Worm (Caenorhabditis elegans) whole organism, mixed stage, embryonic: Measurements from ENCODE around the gene F38B6.3.

Experiments used
- cnd-1 ChIP-seq: fragments of 200-800 bp; sonication (Bioruptor generic); optimal IDR thresholded peaks from 2 replicates; lab custom pipeline; 2018; ENCODE audit warnings: mild to moderate bottlenecking, missing genetic modification characterization, missing compliant biosample characterization
- lin-13 ChIP-seq: fragments of 150-350 bp; optimal IDR thresholded peaks from 2 replicates; lab custom pipeline; 2014; ENCODE audit warnings: missing biosample characterization, missing genetic modification characterization
- nhr-28 ChIP-seq: fragments of 150-350 bp; optimal IDR thresholded peaks from 2 replicates; lab custom pipeline; 2014; ENCODE audit warnings: missing biosample characterization, missing genetic modification characterization
- nhr-76 ChIP-seq: sonication (generic microtip); optimal IDR thresholded peaks from 2 replicates; lab custom pipeline; 2017; ENCODE audit warnings: missing biosample characterization, missing genetic modification characterization
- unc-39 ChIP-seq: fragments of 150-350 bp; optimal IDR thresholded peaks from 2 replicates; lab custom pipeline; 2014; ENCODE audit warnings: missing biosample characterization, missing genetic modification characterization
- unc-62 ChIP-seq: fragments of 150-350 bp; optimal IDR thresholded peaks from 2 replicates; lab custom pipeline; 2014; ENCODE audit warnings: missing biosample characterization, missing genetic modification reagents, missing genetic modification characterization

DNA sequence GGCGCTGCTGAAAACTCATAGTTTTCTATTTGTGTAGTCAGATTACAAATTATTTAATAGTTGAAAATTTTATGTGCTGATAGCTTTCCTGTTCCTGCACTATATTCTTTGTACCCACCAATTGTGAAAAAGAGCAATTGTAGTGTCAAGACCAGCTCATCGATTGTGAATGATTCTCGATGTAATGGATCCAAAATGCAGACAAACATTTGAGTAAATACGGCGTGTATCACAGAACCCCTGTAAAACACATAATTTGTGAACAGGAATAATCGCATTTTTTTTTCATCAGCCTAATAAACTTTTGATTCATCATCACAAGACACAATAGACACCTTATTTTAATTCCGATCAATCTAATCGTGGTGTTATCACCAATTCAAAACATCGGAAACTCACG is 31.2 kb upstream of the F38B6.3 start:
- TF ChIP-seq unc-39 (tag; lab: Kevin White, UChicago) (no peak), cnd-1 (tag; lab: Kevin White, UChicago) (no peak), unc-62 (no peak), nhr-28 (tag; lab: Kevin White, UChicago) (no peak), lin-13 (tag; lab: Kevin White, UChicago) (no peak), nhr-76 (tag; lab: Kevin White, UChicago) (no peak)
